Worm (Caenorhabditis elegans) whole organism, L2 larva: Measurements from ENCODE around the gene popl-5.

Source experiments
- C34F6.9 ChIP-seq: fragments of 150-350 bp; optimal IDR thresholded peaks from 2 replicates; lab custom pipeline; 2014; ENCODE audit warnings: missing biosample characterization, missing genetic modification characterization
- F13H6.1 ChIP-seq: sonication (generic microtip); optimal IDR thresholded peaks from 2 replicates; lab custom pipeline; 2016; ENCODE audit warnings: missing genetic modification characterization, missing compliant biosample characterization
- R02D3.7 ChIP-seq: fragments of 150-350 bp; optimal IDR thresholded peaks from 2 replicates; lab custom pipeline; 2014; ENCODE audit warnings: missing biosample characterization, missing genetic modification characterization
- ZK546.5 ChIP-seq: sonication (generic microtip); optimal IDR thresholded peaks from 2 replicates; lab custom pipeline; 2017; ENCODE audit warnings: missing biosample characterization, missing genetic modification characterization
- alr-1 ChIP-seq: fragments of 150-350 bp; optimal IDR thresholded peaks from 2 replicates; lab custom pipeline; 2014; ENCODE audit warnings: missing biosample characterization, missing genetic modification characterization
- aly-2 ChIP-seq: fragments of 150-350 bp; optimal IDR thresholded peaks from 2 replicates; lab custom pipeline; 2014; ENCODE audit warnings: missing biosample characterization, missing genetic modification characterization
- ceh-82 ChIP-seq: fragments of 150-350 bp; optimal IDR thresholded peaks from 2 replicates; lab custom pipeline; 2014; ENCODE audit warnings: missing biosample characterization, missing genetic modification characterization
- crh-2 ChIP-seq: sonication (generic microtip); optimal IDR thresholded peaks from 2 replicates; lab custom pipeline; 2017; ENCODE audit warnings: missing biosample characterization, missing genetic modification characterization
- dmd-4 ChIP-seq: sonication (generic microtip); optimal IDR thresholded peaks from 2 replicates; lab custom pipeline; 2017; ENCODE audit warnings: missing biosample characterization, missing genetic modification characterization
- egl-27 ChIP-seq: sonication (generic microtip); optimal IDR thresholded peaks from 3 replicates; lab custom pipeline; 2017; ENCODE audit warnings: missing biosample characterization, missing genetic modification reagents, missing genetic modification characterization
- elt-1 ChIP-seq: fragments of 150-350 bp; optimal IDR thresholded peaks from 2 replicates; lab custom pipeline; 2014; ENCODE audit warnings: missing biosample characterization, missing genetic modification characterization
- elt-3 ChIP-seq: sonication (generic microtip); optimal IDR thresholded peaks from 2 replicates; lab custom pipeline; 2017; ENCODE audit warnings: missing biosample characterization, missing genetic modification characterization
- fos-1 ChIP-seq: fragments of 150-350 bp; optimal IDR thresholded peaks from 2 replicates; lab custom pipeline; 2014; ENCODE audit warnings: missing biosample characterization, missing genetic modification characterization
- gmeb-1 ChIP-seq: fragments of 150-350 bp; optimal IDR thresholded peaks from 2 replicates; lab custom pipeline; 2014; ENCODE audit warnings: missing biosample characterization, missing genetic modification characterization
- lin-13 ChIP-seq: fragments of 150-350 bp; optimal IDR thresholded peaks from 2 replicates; lab custom pipeline; 2014; ENCODE audit warnings: missing biosample characterization, missing genetic modification reagents, missing genetic modification characterization
- lin-39 ChIP-seq: fragments of 150-350 bp; optimal IDR thresholded peaks from 2 replicates; lab custom pipeline; 2014; ENCODE audit warnings: missing biosample characterization, missing genetic modification reagents, missing genetic modification characterization
- lsy-2 ChIP-seq, 2 experiments: fragments of 150-350 bp in 1 of 2; sonication (generic microtip) in 1 of 2; optimal IDR thresholded peaks; 2 replicates each; lab custom pipeline; 2014 to 2017; ENCODE audit warnings: missing biosample characterization in 2 of 2, missing genetic modification characterization in 2 of 2
- mdl-1 ChIP-seq, 2 experiments: fragments of 150-350 bp in 1 of 2; sonication (generic microtip) in 1 of 2; optimal IDR thresholded peaks; 2 replicates each; lab custom pipeline; 2017; ENCODE audit warnings: missing biosample characterization in 2 of 2, missing genetic modification characterization in 2 of 2
- nhr-10 ChIP-seq: sonication (generic microtip); optimal IDR thresholded peaks from 2 replicates; lab custom pipeline; 2017; ENCODE audit warnings: missing biosample characterization, missing genetic modification characterization
- nhr-21 ChIP-seq: fragments of 150-350 bp; optimal IDR thresholded peaks from 2 replicates; lab custom pipeline; 2014; ENCODE audit warnings: missing biosample characterization, missing genetic modification characterization
- nhr-25 ChIP-seq: fragments of 150-350 bp; sonication (generic microtip); optimal IDR thresholded peaks from 3 replicates; lab custom pipeline; 2014; ENCODE audit warnings: missing biosample characterization, missing genetic modification characterization
- nhr-6 ChIP-seq: fragments of 150-350 bp; optimal IDR thresholded peaks from 2 replicates; lab custom pipeline; 2014; ENCODE audit warnings: missing biosample characterization, missing genetic modification characterization
- nhr-77 ChIP-seq: fragments of 150-350 bp; optimal IDR thresholded peaks from 2 replicates; lab custom pipeline; 2014; ENCODE audit warnings: missing biosample characterization, missing genetic modification characterization
- peb-1 ChIP-seq: fragments of 150-350 bp; optimal IDR thresholded peaks from 2 replicates; lab custom pipeline; 2014; ENCODE audit warnings: missing biosample characterization, missing genetic modification characterization
- sem-4 ChIP-seq: fragments of 150-350 bp; optimal IDR thresholded peaks from 2 replicates; lab custom pipeline; 2014; ENCODE audit warnings: missing biosample characterization, missing genetic modification reagents, missing genetic modification characterization
- sma-3 ChIP-seq: sonication (generic microtip); optimal IDR thresholded peaks from 2 replicates; lab custom pipeline; 2016; ENCODE audit warnings: missing genetic modification reagents, missing genetic modification characterization, missing compliant biosample characterization
- sma-9 ChIP-seq, 2 experiments: fragments of 150-350 bp in 1 of 2; sonication (generic microtip) in 1 of 2; optimal IDR thresholded peaks; 2 replicates each; lab custom pipeline; 2014 to 2016; ENCODE audit warnings: missing genetic modification characterization in 2 of 2, mild to moderate bottlenecking in 1 of 2, missing biosample characterization in 1 of 2, missing compliant biosample characterization in 1 of 2, missing genetic modification reagents in 1 of 2, moderate library complexity in 1 of 2
- snpc-4 ChIP-seq: fragments of 150-350 bp; optimal IDR thresholded peaks from 2 replicates; lab custom pipeline; 2014; ENCODE audit warnings: missing biosample characterization, missing genetic modification characterization
- unc-39 ChIP-seq: fragments of 150-350 bp; optimal IDR thresholded peaks from 2 replicates; lab custom pipeline; 2014; ENCODE audit warnings: missing biosample characterization, missing genetic modification characterization
- ztf-1 ChIP-seq: fragments of 200-800 bp; sonication (Bioruptor generic); conservative IDR thresholded peaks from 2 replicates; pipeline ENCODE4 v1.3.6; 2022; ENCODE audit warnings: missing genetic modification characterization, missing compliant biosample characterization
- ztf-4 ChIP-seq: fragments of 150-350 bp; optimal IDR thresholded peaks from 2 replicates; lab custom pipeline; 2014; ENCODE audit warnings: missing biosample characterization, missing genetic modification characterization

popl-5 gene

ce11 chrIII:11451380-11451779 lies 35.8 kb downstream of the popl-5 start:
- TF ChIP-seq fos-1 (tag; lab: Kevin White, UChicago) (peak; percentile 26), elt-1 (tag; lab: Kevin White, UChicago) (no peak)

ce11 chrIII:11448330-11448729 lies 38.8 kb downstream of the popl-5 start:
- TF ChIP-seq elt-3 (tag; lab: Kevin White, UChicago): no peak
- no peak for TF ChIP-seq ceh-82 (tag; lab: Kevin White, UChicago)
- no peak for TF ChIP-seq gmeb-1 (tag; lab: Kevin White, UChicago)
- TF ChIP-seq nhr-77 (tag; lab: Kevin White, UChicago): no peak
- TF ChIP-seq sma-9 (GFP tag; optimal IDR thresholded peaks at IDR 0.05; lab: Kevin White, UChicago): no peak
- no peak for TF ChIP-seq sma-9 (tag; optimal IDR thresholded peaks at IDR 0.05; lab: Kevin White, UChicago)
- TF ChIP-seq dmd-4 (tag; lab: Kevin White, UChicago): no peak
- no peak for TF ChIP-seq R02D3.7 (tag; lab: Kevin White, UChicago)
- no peak for TF ChIP-seq ZK546.5 (tag; lab: Kevin White, UChicago)
- TF ChIP-seq nhr-10 (tag; lab: Kevin White, UChicago): no peak
- no peak for TF ChIP-seq mdl-1 (tag; optimal IDR thresholded peaks at IDR 0.05; lab: Kevin White, UChicago)
- TF ChIP-seq lin-39 (tag; lab: Kevin White, UChicago): no peak
- TF ChIP-seq ztf-4: no peak
- TF ChIP-seq elt-1 (tag; lab: Kevin White, UChicago): no peak
- TF ChIP-seq peb-1 (tag; lab: Kevin White, UChicago): no peak
- no peak for TF ChIP-seq nhr-6 (tag; lab: Kevin White, UChicago)
- no peak for TF ChIP-seq lsy-2 (tag; optimal IDR thresholded peaks at IDR 0.05; lab: Kevin White, UChicago)
- no peak for TF ChIP-seq C34F6.9 (tag; lab: Kevin White, UChicago)
- TF ChIP-seq lin-13: no peak
- TF ChIP-seq egl-27 (tag; lab: Kevin White, UChicago): no peak
- no peak for TF ChIP-seq aly-2 (tag; lab: Kevin White, UChicago)

ce11 chrIII:11446826-11447225 lies 40.3 kb downstream of the popl-5 start:
- TF ChIP-seq aly-2 (tag; lab: Kevin White, UChicago) (no peak), sma-3 (GFP tag; lab: Kevin White, UChicago) (no peak), C34F6.9 (tag; lab: Kevin White, UChicago) (no peak), unc-39 (no peak)

ce11 chrIII:11444796-11445386 lies 42.3 kb downstream of the popl-5 start:
- TF ChIP-seq gmeb-1 (tag; lab: Kevin White, UChicago) (peak; percentile 52), nhr-77 (tag; lab: Kevin White, UChicago) (no peak), lsy-2 (tag; optimal IDR thresholded peaks at IDR 0.05; lab: Kevin White, UChicago) (peak in 1 of 2 experiments; percentile 51), nhr-25 (tag; lab: Kevin White, UChicago) (peak; percentile 22), alr-1 (tag; lab: Kevin White, UChicago) (no peak), crh-2 (tag; lab: Kevin White, UChicago) (peak; percentile 66), sma-3 (GFP tag; lab: Kevin White, UChicago) (peak; percentile 59), sma-9 (GFP tag; optimal IDR thresholded peaks at IDR 0.05; lab: Kevin White, UChicago) (peak; percentile 24), sma-9 (tag; optimal IDR thresholded peaks at IDR 0.05; lab: Kevin White, UChicago) (no peak), C34F6.9 (tag; lab: Kevin White, UChicago) (peak; percentile 74), ztf-1 (GFP tag; lab: Robert Waterston, UW) (no peak), ztf-4 (no peak), nhr-21 (tag; lab: Kevin White, UChicago) (peak; percentile 41), fos-1 (tag; lab: Kevin White, UChicago) (peak; percentile 14), F13H6.1 (peak; percentile 42), elt-1 (tag; lab: Kevin White, UChicago) (no peak), sem-4 (tag; lab: Kevin White, UChicago) (no peak)

ce11 chrIII:11443408-11443994 lies 43.6 kb downstream of the popl-5 start:
- TF ChIP-seq alr-1 (tag; lab: Kevin White, UChicago) (no peak), nhr-25 (tag; lab: Kevin White, UChicago) (no peak), snpc-4 (peak; percentile 18)
- TF ChIP-seq, all 48 proteins: peak for 1
